Fruit fly (Drosophila melanogaster) whole organism, embryonic: ENCODE measurements around the gene Zaf1.

Experiments
- B-H2 ChIP-seq: fragments of 200-800 bp; sonication (Bioruptor generic); optimal IDR thresholded peaks from 2 replicates; lab custom pipeline; 2018; ENCODE audit warnings: missing biosample characterization, mild to moderate bottlenecking, missing genetic modification characterization
- CG10462 ChIP-seq: fragments of 200-800 bp; sonication (Bioruptor generic); optimal IDR thresholded peaks from 2 replicates; lab custom pipeline; 2016; ENCODE audit warnings: missing biosample characterization, missing genetic modification characterization
- CG10543 ChIP-seq: fragments of 200-800 bp; sonication (Bioruptor generic); optimal IDR thresholded peaks from 3 replicates; lab custom pipeline; 2017; ENCODE audit warnings: missing biosample characterization, mild to moderate bottlenecking, missing genetic modification characterization, moderate library complexity
- CG10979 ChIP-seq: fragments of 200-800 bp; sonication (Bioruptor generic); optimal IDR thresholded peaks from 2 replicates; lab custom pipeline; 2018; ENCODE audit warnings: missing biosample characterization, mild to moderate bottlenecking, missing genetic modification characterization, moderate library complexity
- CG14667 ChIP-seq: fragments of 200-800 bp; sonication (Bioruptor generic); IDR thresholded peaks from 2 replicates; pipeline ENCODE4 v1.3.6; 2022; ENCODE audit warnings: missing biosample characterization, missing genetic modification characterization
- CG15073 ChIP-seq: fragments of 200-800 bp; sonication (Bioruptor generic); optimal IDR thresholded peaks from 2 replicates; lab custom pipeline; 2016; ENCODE audit warnings: missing biosample characterization, missing genetic modification characterization
- CG17385 ChIP-seq: fragments of 200-800 bp; sonication (Bioruptor generic); optimal IDR thresholded peaks from 3 replicates; lab custom pipeline; 2018; ENCODE audit warnings: missing biosample characterization, mild to moderate bottlenecking, missing genetic modification characterization
- CG18011 ChIP-seq: fragments of 200-800 bp; sonication (Bioruptor generic); optimal IDR thresholded peaks from 2 replicates; lab custom pipeline; 2017; ENCODE audit warnings: missing biosample characterization, missing genetic modification characterization, mild to moderate bottlenecking, moderate library complexity, missing genotype
- CG1832 ChIP-seq: fragments of 200-800 bp; sonication (Bioruptor generic); optimal IDR thresholded peaks from 2 replicates; lab custom pipeline; 2017; ENCODE audit warnings: missing biosample characterization, mild to moderate bottlenecking, missing genetic modification characterization, inconsistent platforms
- CG2199 ChIP-seq: fragments of 200-800 bp; sonication (Bioruptor generic); IDR thresholded peaks from 3 replicates; pipeline ENCODE4 v1.3.6; 2022; ENCODE audit warnings: missing biosample characterization, missing genetic modification characterization
- CG3065 ChIP-seq: fragments of 200-800 bp; sonication (Bioruptor generic); optimal IDR thresholded peaks from 2 replicates; lab custom pipeline; 2016; ENCODE audit warnings: missing biosample characterization, missing genetic modification characterization
- CG34376 ChIP-seq: fragments of 200-800 bp; sonication (Bioruptor generic); optimal IDR thresholded peaks from 2 replicates; lab custom pipeline; 2018; ENCODE audit warnings: missing biosample characterization, mild to moderate bottlenecking, missing genetic modification characterization
- CG4404 ChIP-seq: fragments of 200-800 bp; sonication (Bioruptor generic); IDR thresholded peaks from 2 replicates; pipeline ENCODE4 v1.3.6; 2022; ENCODE audit warnings: missing biosample characterization, missing genetic modification characterization
- CG4424 ChIP-seq: fragments of 200-800 bp; sonication (Bioruptor generic); optimal IDR thresholded peaks from 3 replicates; lab custom pipeline; 2016; ENCODE audit warnings: missing biosample characterization, missing genetic modification characterization
- CG4820 ChIP-seq: fragments of 200-800 bp; sonication (Bioruptor generic); optimal IDR thresholded peaks from 3 replicates; lab custom pipeline; 2016; ENCODE audit warnings: missing biosample characterization, missing genetic modification characterization
- CG6765 ChIP-seq: fragments of 200-800 bp; sonication (Bioruptor generic); optimal IDR thresholded peaks from 3 replicates; lab custom pipeline; 2017; ENCODE audit warnings: missing biosample characterization, mild to moderate bottlenecking, missing genetic modification characterization
- CG7271 ChIP-seq: fragments of 200-800 bp; sonication (Bioruptor generic); optimal IDR thresholded peaks from 2 replicates; lab custom pipeline; 2018; ENCODE audit warnings: missing biosample characterization, mild to moderate bottlenecking, missing genetic modification characterization, moderate library complexity
- CG7556 ChIP-seq: fragments of 200-800 bp; sonication (Bioruptor generic); optimal IDR thresholded peaks from 2 replicates; lab custom pipeline; 2017; ENCODE audit warnings: missing biosample characterization, mild to moderate bottlenecking, missing genetic modification characterization
- CG9609 ChIP-seq: fragments of 200-800 bp; sonication (Bioruptor generic); optimal IDR thresholded peaks from 3 replicates; lab custom pipeline; 2016; ENCODE audit warnings: missing biosample characterization, missing genetic modification characterization
- CG9727 ChIP-seq: fragments of 200-800 bp; sonication (Bioruptor generic); optimal IDR thresholded peaks from 3 replicates; lab custom pipeline; 2017; ENCODE audit warnings: missing biosample characterization, mild to moderate bottlenecking, missing genetic modification characterization
- D19B ChIP-seq: fragments of 200-800 bp; sonication (Bioruptor generic); optimal IDR thresholded peaks from 2 replicates; lab custom pipeline; 2017; ENCODE audit warnings: missing biosample characterization, mild to moderate bottlenecking, missing genetic modification characterization
- Dad ChIP-seq: fragments of 200-800 bp; sonication (Bioruptor generic); optimal IDR thresholded peaks from 3 replicates; lab custom pipeline; 2016; ENCODE audit warnings: missing biosample characterization, missing genetic modification characterization
- GATAe ChIP-seq: fragments of 200-800 bp; sonication (Bioruptor generic); conservative IDR thresholded peaks from 2 replicates; pipeline ENCODE4 v1.3.6; 2022; ENCODE audit warnings: missing biosample characterization, missing genetic modification characterization
- HLH3B ChIP-seq: fragments of 200-800 bp; sonication (Bioruptor generic); IDR thresholded peaks from 2 replicates; pipeline ENCODE4 v1.3.6; 2022; ENCODE audit warnings: missing biosample characterization, missing genetic modification characterization
- Hr3 ChIP-seq: fragments of 200-800 bp; sonication (Bioruptor generic); optimal IDR thresholded peaks from 3 replicates; lab custom pipeline; 2016; ENCODE audit warnings: missing biosample characterization, missing genetic modification characterization
- Kr ChIP-seq: fragments of 200-800 bp; sonication (Bioruptor generic); optimal IDR thresholded peaks from 2 replicates; lab custom pipeline; 2017; ENCODE audit warnings: missing biosample characterization, mild to moderate bottlenecking, missing genetic modification characterization
- Meics ChIP-seq: fragments of 200-800 bp; sonication (Bioruptor generic); optimal IDR thresholded peaks from 2 replicates; lab custom pipeline; 2017; ENCODE audit warnings: missing biosample characterization, mild to moderate bottlenecking, missing genetic modification characterization
- Ravus ChIP-seq: fragments of 200-800 bp; sonication (Bioruptor generic); IDR thresholded peaks from 2 replicates; pipeline ENCODE4 v1.3.6; 2022; ENCODE audit warnings: missing biosample characterization, missing genetic modification characterization
- Tbp ChIP-seq: fragments of >200 bp; optimal IDR thresholded peaks from 2 replicates; lab custom pipeline; 2018; ENCODE audit warnings: missing biosample characterization, missing genetic modification characterization
- Xbp1 ChIP-seq: fragments of 200-800 bp; sonication (Bioruptor generic); optimal IDR thresholded peaks from 3 replicates; lab custom pipeline; 2016; ENCODE audit warnings: missing biosample characterization, mild to moderate bottlenecking, missing genetic modification characterization
- ase ChIP-seq: fragments of 200-800 bp; sonication (Bioruptor generic); IDR thresholded peaks from 3 replicates; pipeline ENCODE4 v1.3.6; 2022; ENCODE audit warnings: missing biosample characterization, missing genetic modification characterization
- cato ChIP-seq: fragments of 200-800 bp; sonication (Bioruptor generic); optimal IDR thresholded peaks from 2 replicates; lab custom pipeline; 2016; ENCODE audit warnings: missing biosample characterization, missing genetic modification characterization, borderline replicate concordance
- cg ChIP-seq: fragments of 200-800 bp; sonication (Bioruptor generic); optimal IDR thresholded peaks from 3 replicates; lab custom pipeline; 2019; ENCODE audit warnings: missing biosample characterization, mild to moderate bottlenecking, missing genetic modification characterization, moderate library complexity
- dan ChIP-seq: fragments of 200-800 bp; sonication (Bioruptor generic); IDR thresholded peaks from 2 replicates; pipeline ENCODE4 v1.3.6; 2022; ENCODE audit warnings: missing biosample characterization, missing genetic modification characterization
- dm ChIP-seq: fragments of 200-800 bp; sonication (Bioruptor generic); optimal IDR thresholded peaks from 3 replicates; lab custom pipeline; 2016; ENCODE audit warnings: missing biosample characterization, missing genetic modification characterization
- dpn ChIP-seq, 2 experiments: fragments of 200-800 bp; sonication (Bioruptor generic); optimal IDR thresholded peaks; 3 replicates each; lab custom pipeline; 2016; ENCODE audit warnings: missing biosample characterization in 2 of 2, missing genetic modification characterization in 2 of 2
- ems ChIP-seq: fragments of 200-800 bp; sonication (Bioruptor generic); optimal IDR thresholded peaks from 3 replicates; lab custom pipeline; 2016; ENCODE audit warnings: missing biosample characterization, missing genetic modification characterization
- exex ChIP-seq: fragments of 200-800 bp; sonication (Bioruptor generic); optimal IDR thresholded peaks from 4 replicates; lab custom pipeline; 2018; ENCODE audit warnings: missing biosample characterization, mild to moderate bottlenecking, missing genetic modification characterization, moderate library complexity
- hbn ChIP-seq: fragments of 200-800 bp; sonication (Bioruptor generic); IDR thresholded peaks from 2 replicates; pipeline ENCODE4 v1.3.6; 2022; ENCODE audit warnings: missing biosample characterization, missing genetic modification characterization; ENCODE audit not compliant: partially characterized antibody
- jing ChIP-seq: fragments of 200-800 bp; sonication (Bioruptor generic); optimal IDR thresholded peaks from 2 replicates; lab custom pipeline; 2018; ENCODE audit warnings: missing biosample characterization, mild to moderate bottlenecking, missing genetic modification characterization
- lmd ChIP-seq: fragments of 200-800 bp; sonication (Bioruptor generic); IDR thresholded peaks from 2 replicates; pipeline ENCODE4 v1.3.6; 2022; ENCODE audit warnings: missing biosample characterization, missing genetic modification characterization
- lola ChIP-seq, 3 experiments: fragments of >200 bp in 2 of 3; fragments of 200-800 bp in 1 of 3; sonication (Bioruptor generic) in 1 of 3; optimal IDR thresholded peaks; 2 replicates each; lab custom pipeline; 2017 to 2019; ENCODE audit warnings: missing biosample characterization in 3 of 3, missing genetic modification characterization in 3 of 3, mild to moderate bottlenecking in 1 of 3, moderate library complexity in 1 of 3
- mam ChIP-seq: fragments of 200-800 bp; sonication (Bioruptor generic); optimal IDR thresholded peaks from 3 replicates; lab custom pipeline; 2016; ENCODE audit warnings: missing biosample characterization, missing genetic modification characterization
- nmo ChIP-seq: fragments of 200-800 bp; sonication (Bioruptor generic); optimal IDR thresholded peaks from 2 replicates; lab custom pipeline; 2018; ENCODE audit warnings: missing biosample characterization, mild to moderate bottlenecking, missing genetic modification characterization, moderate library complexity
- pb ChIP-seq: fragments of 200-800 bp; sonication (Bioruptor generic); optimal IDR thresholded peaks from 3 replicates; lab custom pipeline; 2016; ENCODE audit warnings: missing biosample characterization, missing genetic modification characterization
- peb ChIP-seq: fragments of 200-800 bp; sonication (Bioruptor generic); IDR thresholded peaks from 2 replicates; pipeline ENCODE4 v1.3.6; 2022; ENCODE audit warnings: missing biosample characterization, missing genetic modification characterization
- pum ChIP-seq: fragments of 200-800 bp; sonication (Bioruptor generic); optimal IDR thresholded peaks from 2 replicates; lab custom pipeline; 2016; ENCODE audit warnings: missing biosample characterization, missing genetic modification characterization
- sima ChIP-seq: fragments of 200-800 bp; sonication (Bioruptor generic); optimal IDR thresholded peaks from 2 replicates; lab custom pipeline; 2016; ENCODE audit warnings: missing biosample characterization, missing genetic modification characterization
- twi ChIP-seq: fragments of 200-800 bp; optimal IDR thresholded peaks from 2 replicates; lab custom pipeline; 2019; ENCODE audit warnings: missing biosample characterization, mild to moderate bottlenecking, missing genetic modification characterization, moderate library complexity
- usp ChIP-seq: fragments of >200 bp; optimal IDR thresholded peaks from 2 replicates; lab custom pipeline; 2017; ENCODE audit warnings: missing biosample characterization, missing genetic modification characterization
- vfl ChIP-seq: fragments of 200-800 bp; sonication (Bioruptor generic); optimal IDR thresholded peaks from 2 replicates; lab custom pipeline; 2016; ENCODE audit warnings: missing biosample characterization, missing genetic modification characterization
- wdn ChIP-seq: fragments of 200-800 bp; sonication (Bioruptor generic); IDR thresholded peaks from 2 replicates; pipeline ENCODE4 v1.3.6; 2022; ENCODE audit warnings: missing biosample characterization, missing genetic modification characterization

The Zaf1 gene

DNA sequence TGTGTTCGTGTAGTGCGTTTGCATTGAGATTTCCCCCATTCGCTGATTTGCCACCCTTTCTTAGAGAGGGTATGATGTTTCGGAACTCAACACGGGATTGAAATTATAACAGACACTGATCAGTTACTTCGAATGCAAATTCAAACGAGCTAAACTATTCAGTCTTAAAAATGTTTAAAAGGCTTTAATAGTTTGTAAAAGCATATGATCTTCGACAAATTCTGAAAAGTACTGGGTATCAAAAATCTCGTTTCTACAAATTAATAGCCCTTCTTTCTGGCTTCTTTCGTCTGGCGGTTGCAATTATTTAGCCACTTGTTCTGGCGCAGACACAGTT, 43.2 kb downstream of the Zaf1 start (continued):
- TF ChIP-seq dm (GFP tag; lab: Kevin White, UChicago) (no peak), lola (GFP tag; optimal IDR thresholded peaks at IDR 0.05; lab: Kevin White, UChicago) (peak in 1 of 3 experiments; percentile 23), CG9609 (peak; percentile 69), Meics (GFP tag; lab: Kevin White, UChicago) (no peak), vfl (GFP tag; lab: Kevin White, UChicago) (no peak), twi (tag; lab: Kevin White, UChicago) (no peak), pum (GFP tag; lab: Kevin White, UChicago) (peak; percentile 65), Dad (GFP tag; lab: Kevin White, UChicago) (peak; percentile 53), cato (GFP tag; lab: Kevin White, UChicago) (peak; percentile 25), CG15073 (GFP tag; lab: Kevin White, UChicago) (no peak), hbn (GFP tag; lab: Robert Waterston, UW) (no peak), CG4424 (GFP tag; lab: Kevin White, UChicago) (peak; percentile 39), CG14667 (GFP tag; lab: Robert Waterston, UW) (peak; percentile 61), GATAe (GFP tag; lab: Robert Waterston, UW) (0 out of 2 replicates have a peak, but pooled peaks have one; percentile 7), wdn (GFP tag; lab: Robert Waterston, UW) (no peak), CG2199 (GFP tag; lab: Robert Waterston, UW) (no peak), dpn (GFP tag; optimal IDR thresholded peaks at IDR 0.05; lab: Kevin White, UChicago) (peak; percentile 68 to 77), Xbp1 (peak; percentile 76), ase (peak; percentile 63; the same call in 1 of the 3 replicates), D19B (GFP tag; lab: Kevin White, UChicago) (peak; percentile 84), cg (GFP tag; lab: Kevin White, UChicago) (no peak), CG10979 (tag; lab: Kevin White, UChicago) (peak; percentile 46), jing (GFP tag; lab: Kevin White, UChicago) (peak; percentile 60), lmd (GFP tag; lab: Robert Waterston, UW) (peak; percentile 66), CG10543 (GFP tag; lab: Kevin White, UChicago) (no peak), CG1832 (no peak), Kr (GFP tag; lab: Kevin White, UChicago) (no peak), pb (GFP tag; lab: Kevin White, UChicago) (peak; percentile 55), Tbp (GFP tag; lab: Kevin White, UChicago) (no peak), CG4820 (GFP tag; lab: Kevin White, UChicago) (peak; percentile 41), Hr3 (GFP tag; lab: Kevin White, UChicago) (peak; percentile 57), CG10462 (GFP tag; lab: Kevin White, UChicago) (peak; percentile 28), nmo (GFP tag; lab: Kevin White, UChicago) (peak; percentile 74), B-H2 (no peak), CG7271 (tag; lab: Kevin White, UChicago) (no peak), ems (GFP tag; lab: Kevin White, UChicago) (peak; percentile 56), mam (GFP tag; lab: Kevin White, UChicago) (peak; percentile 53), CG9727 (GFP tag; lab: Kevin White, UChicago) (peak; percentile 55), Ravus (peak; percentile 34), sima (GFP tag; lab: Kevin White, UChicago) (no peak), exex (tag; lab: Kevin White, UChicago) (no peak), CG7556 (GFP tag; lab: Kevin White, UChicago) (peak; percentile 57), CG18011 (peak; percentile 12), dan (GFP tag; lab: Robert Waterston, UW) (no peak), CG34376 (no peak), usp (GFP tag; lab: Kevin White, UChicago) (no peak), HLH3B (GFP tag; lab: Robert Waterston, UW) (peak; percentile 75), peb (peak; percentile 64), CG6765 (peak; percentile 11), CG4404 (GFP tag; lab: Robert Waterston, UW) (no peak), CG17385 (peak; percentile 75), CG3065 (GFP tag; lab: Kevin White, UChicago) (no peak)
